Worm (Caenorhabditis elegans) whole organism, mixed stage, embryonic: ENCODE data around the gene twk-45.

ENCODE experiments used
- M03D4.4 ChIP-seq: sonication (generic microtip); optimal IDR thresholded peaks from 2 replicates; lab custom pipeline; 2017; ENCODE audit warnings: mild to moderate bottlenecking, missing genetic modification characterization, missing compliant biosample characterization
- bed-3 ChIP-seq: fragments of 200-800 bp; sonication (Bioruptor generic); optimal IDR thresholded peaks from 3 replicates; lab custom pipeline; 2018; ENCODE audit warnings: mild to moderate bottlenecking, missing genetic modification characterization, moderate library complexity, missing compliant biosample characterization
- blmp-1 ChIP-seq: fragments of 150-350 bp; optimal IDR thresholded peaks from 2 replicates; lab custom pipeline; 2014; ENCODE audit warnings: missing biosample characterization, missing genetic modification characterization
- ceh-39 ChIP-seq: fragments of 150-350 bp; optimal IDR thresholded peaks from 2 replicates; lab custom pipeline; 2014; ENCODE audit warnings: missing biosample characterization, missing genetic modification characterization
- ceh-43 ChIP-seq: fragments of 200-800 bp; sonication (Bioruptor generic); optimal IDR thresholded peaks from 2 replicates; lab custom pipeline; 2018; ENCODE audit warnings: mild to moderate bottlenecking, missing genetic modification characterization, moderate library complexity, missing compliant biosample characterization
- ceh-83 ChIP-seq: fragments of 200-800 bp; sonication (Bioruptor generic); optimal IDR thresholded peaks from 2 replicates; lab custom pipeline; 2018; ENCODE audit warnings: mild to moderate bottlenecking, missing genetic modification characterization, missing compliant biosample characterization
- ces-1 ChIP-seq: fragments of 150-350 bp; optimal IDR thresholded peaks from 2 replicates; lab custom pipeline; 2014; ENCODE audit warnings: missing biosample characterization, missing genetic modification reagents, missing genetic modification characterization
- cnd-1 ChIP-seq: fragments of 200-800 bp; sonication (Bioruptor generic); optimal IDR thresholded peaks from 2 replicates; lab custom pipeline; 2018; ENCODE audit warnings: mild to moderate bottlenecking, missing genetic modification characterization, missing compliant biosample characterization
- drap-1 ChIP-seq: fragments of 200-800 bp; sonication (Bioruptor generic); optimal IDR thresholded peaks from 3 replicates; lab custom pipeline; 2018; ENCODE audit warnings: mild to moderate bottlenecking, missing genetic modification characterization, missing compliant biosample characterization
- elt-1 ChIP-seq: sonication (generic microtip); optimal IDR thresholded peaks from 2 replicates; lab custom pipeline; 2017; ENCODE audit warnings: missing genetic modification characterization, mild to moderate bottlenecking, missing compliant biosample characterization, antibody characterized with exemption, moderate library complexity, borderline replicate concordance; ENCODE audit not compliant: insufficient read depth
- elt-3 ChIP-seq: fragments of 150-350 bp; optimal IDR thresholded peaks from 2 replicates; lab custom pipeline; 2014; ENCODE audit warnings: missing biosample characterization, missing genetic modification characterization
- flh-1 ChIP-seq: fragments of 200-800 bp; sonication (Bioruptor generic); optimal IDR thresholded peaks from 2 replicates; lab custom pipeline; 2018; ENCODE audit warnings: mild to moderate bottlenecking, missing genetic modification characterization, moderate library complexity, missing compliant biosample characterization
- ham-2 ChIP-seq: fragments of 200-800 bp; sonication (Bioruptor generic); optimal IDR thresholded peaks from 2 replicates; lab custom pipeline; 2018; ENCODE audit warnings: mild to moderate bottlenecking, missing genetic modification characterization, missing compliant biosample characterization
- hlh-1 ChIP-seq: fragments of 150-350 bp; optimal IDR thresholded peaks from 2 replicates; lab custom pipeline; 2014; ENCODE audit warnings: missing biosample characterization, missing genetic modification reagents, missing genetic modification characterization
- lin-13 ChIP-seq: fragments of 150-350 bp; optimal IDR thresholded peaks from 2 replicates; lab custom pipeline; 2014; ENCODE audit warnings: missing biosample characterization, missing genetic modification characterization
- lin-32 ChIP-seq: fragments of 200-800 bp; sonication (Bioruptor generic); optimal IDR thresholded peaks from 2 replicates; lab custom pipeline; 2018; ENCODE audit warnings: mild to moderate bottlenecking, missing genetic modification characterization, missing compliant biosample characterization
- lsy-2 ChIP-seq: fragments of 150-350 bp; optimal IDR thresholded peaks from 2 replicates; lab custom pipeline; 2014; ENCODE audit warnings: missing biosample characterization, missing genetic modification characterization
- mab-5 ChIP-seq: fragments of 150-350 bp; optimal IDR thresholded peaks from 2 replicates; lab custom pipeline; 2014; ENCODE audit warnings: missing biosample characterization, missing genetic modification characterization
- mep-1 ChIP-seq: fragments of 150-350 bp; optimal IDR thresholded peaks from 2 replicates; lab custom pipeline; 2017; ENCODE audit warnings: missing biosample characterization, missing genetic modification reagents, missing genetic modification characterization, inconsistent platforms
- mls-2 ChIP-seq: sonication (generic microtip); optimal IDR thresholded peaks from 2 replicates; lab custom pipeline; 2016; ENCODE audit warnings: mild to moderate bottlenecking, missing genetic modification characterization, moderate library complexity, missing compliant biosample characterization
- nhr-12 ChIP-seq: fragments of 150-350 bp; optimal IDR thresholded peaks from 2 replicates; lab custom pipeline; 2014; ENCODE audit warnings: missing biosample characterization, missing genetic modification characterization
- nhr-2 ChIP-seq: fragments of 150-350 bp; optimal IDR thresholded peaks from 2 replicates; lab custom pipeline; 2014; ENCODE audit warnings: missing biosample characterization, missing genetic modification characterization
- nhr-237 ChIP-seq: fragments of 150-350 bp; optimal IDR thresholded peaks from 2 replicates; lab custom pipeline; 2014; ENCODE audit warnings: missing biosample characterization, missing genetic modification characterization
- nhr-28 ChIP-seq: fragments of 150-350 bp; optimal IDR thresholded peaks from 2 replicates; lab custom pipeline; 2014; ENCODE audit warnings: missing biosample characterization, missing genetic modification characterization
- nhr-76 ChIP-seq: sonication (generic microtip); optimal IDR thresholded peaks from 2 replicates; lab custom pipeline; 2017; ENCODE audit warnings: missing biosample characterization, missing genetic modification characterization
- pha-4 ChIP-seq: fragments of 150-350 bp; optimal IDR thresholded peaks from 2 replicates; lab custom pipeline; 2018; ENCODE audit warnings: missing biosample characterization, missing genetic modification reagents, missing genetic modification characterization
- sem-2 ChIP-seq: fragments of 200-800 bp; sonication (Bioruptor generic); optimal IDR thresholded peaks from 2 replicates; lab custom pipeline; 2018; ENCODE audit warnings: mild to moderate bottlenecking, missing genetic modification characterization, missing compliant biosample characterization
- snpc-4 ChIP-seq: fragments of 150-350 bp; optimal IDR thresholded peaks from 2 replicates; lab custom pipeline; 2014; ENCODE audit warnings: missing biosample characterization, missing genetic modification characterization
- sptf-1 ChIP-seq: sonication (generic microtip); optimal IDR thresholded peaks from 2 replicates; lab custom pipeline; 2017; ENCODE audit warnings: mild to moderate bottlenecking, missing genetic modification characterization, moderate library complexity, missing compliant biosample characterization
- tbx-8 ChIP-seq: fragments of 200-800 bp; sonication (Bioruptor generic); optimal IDR thresholded peaks from 2 replicates; lab custom pipeline; 2018; ENCODE audit warnings: mild to moderate bottlenecking, missing genetic modification characterization, moderate library complexity, missing compliant biosample characterization
- unc-120 ChIP-seq: sonication (generic microtip); optimal IDR thresholded peaks from 2 replicates; lab custom pipeline; 2017; ENCODE audit warnings: missing genetic modification characterization, missing compliant biosample characterization; ENCODE audit not compliant: poor library complexity, severe bottlenecking
- unc-39 ChIP-seq: fragments of 150-350 bp; optimal IDR thresholded peaks from 2 replicates; lab custom pipeline; 2014; ENCODE audit warnings: missing biosample characterization, missing genetic modification characterization
- unc-62 ChIP-seq: fragments of 150-350 bp; optimal IDR thresholded peaks from 2 replicates; lab custom pipeline; 2014; ENCODE audit warnings: missing biosample characterization, missing genetic modification reagents, missing genetic modification characterization
- zip-8 ChIP-seq: fragments of 150-350 bp; optimal IDR thresholded peaks from 2 replicates; lab custom pipeline; 2014; ENCODE audit warnings: missing biosample characterization, missing genetic modification characterization
- ztf-11 ChIP-seq: fragments of 150-350 bp; optimal IDR thresholded peaks from 2 replicates; lab custom pipeline; 2014; ENCODE audit warnings: missing biosample characterization, missing genetic modification characterization

Gene twk-45

ce11 chrIII:2816205-2816923 lies 14.7 kb upstream of the twk-45 start:
- no peak for TF ChIP-seq flh-1 (GFP tag; lab: Kevin White, UChicago)
- TF ChIP-seq snpc-4 = no peak
- TF ChIP-seq drap-1 = no peak
- no peak for TF ChIP-seq unc-39 (tag; lab: Kevin White, UChicago)
- no peak for TF ChIP-seq M03D4.4
- TF ChIP-seq sptf-1 = no peak
- no peak for TF ChIP-seq nhr-28 (tag; lab: Kevin White, UChicago)
- no peak for TF ChIP-seq nhr-2 (tag; lab: Kevin White, UChicago)
- no peak for TF ChIP-seq mep-1 (tag; lab: Kevin White, UChicago)
- TF ChIP-seq elt-1 = no peak
- TF ChIP-seq lin-13 = no peak
- TF ChIP-seq hlh-1 (tag; lab: Kevin White, UChicago) = no peak
- no peak for TF ChIP-seq sem-2 (GFP tag; lab: Kevin White, UChicago)
- TF ChIP-seq nhr-76 (tag; lab: Kevin White, UChicago) = no peak
- TF ChIP-seq tbx-8 (GFP tag; lab: Kevin White, UChicago) = no peak
- TF ChIP-seq cnd-1 (tag; lab: Kevin White, UChicago) = no peak
- TF ChIP-seq lsy-2 (tag; lab: Kevin White, UChicago) = no peak
- no peak for TF ChIP-seq ham-2 (GFP tag; lab: Kevin White, UChicago)
- TF ChIP-seq, all 35 proteins: peak for 0

DNA sequence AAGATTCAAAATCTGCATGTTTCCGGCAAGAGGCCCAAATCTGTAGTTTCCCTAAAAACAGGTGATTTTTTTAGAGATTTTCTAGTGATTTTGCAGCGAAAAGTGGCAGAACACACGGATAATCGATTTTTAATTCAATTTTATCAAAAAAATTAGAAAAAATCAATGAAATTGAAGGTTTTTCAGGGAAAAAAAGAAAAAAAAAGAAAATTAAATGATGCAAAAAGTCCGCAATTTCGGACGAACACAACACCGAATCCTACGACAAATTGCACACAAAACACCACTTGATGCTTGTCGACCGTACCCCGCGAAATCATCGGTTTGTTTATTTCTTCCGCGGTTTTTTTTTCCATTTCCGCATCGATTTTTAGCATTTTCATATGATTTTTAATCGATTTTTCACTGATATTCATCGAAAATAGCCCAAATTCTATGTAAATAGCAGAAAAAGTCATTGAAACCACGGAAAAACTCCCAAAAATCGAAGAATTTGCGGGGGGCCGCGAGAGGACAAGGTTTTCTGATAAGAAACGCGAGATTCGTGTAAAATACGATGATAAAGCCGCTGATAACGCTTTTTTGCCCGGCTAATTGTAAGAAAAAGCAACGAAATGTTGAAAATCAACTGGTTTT lies 13.3 kb upstream of the twk-45 start, which contains the start of gene tufm-1:
TSS of gene tufm-1 (minus strand) at position 51 of the 636 bp plus-strand sequence.
- TF ChIP-seq mep-1 (tag; lab: Kevin White, UChicago) (peak; percentile 64), ceh-83 (GFP tag; lab: Kevin White, UChicago) (no peak), nhr-2 (tag; lab: Kevin White, UChicago) (no peak), elt-1 (no peak), unc-62 (GFP tag; lab: Kevin White, UChicago) (no peak), hlh-1 (tag; lab: Kevin White, UChicago) (no peak), nhr-28 (tag; lab: Kevin White, UChicago) (no peak), lin-13 (peak; percentile 64), flh-1 (GFP tag; lab: Kevin White, UChicago) (no peak), blmp-1 (tag; lab: Kevin White, UChicago) (no peak), mls-2 (no peak), ceh-39 (tag; lab: Kevin White, UChicago) (no peak), ces-1 (peak; percentile 84), bed-3 (no peak), snpc-4 (no peak), pha-4 (tag; lab: Kevin White, UChicago) (no peak), sem-2 (GFP tag; lab: Kevin White, UChicago) (no peak), drap-1 (no peak), unc-39 (tag; lab: Kevin White, UChicago) (no peak), ceh-43 (GFP tag; lab: Kevin White, UChicago) (no peak), nhr-76 (tag; lab: Kevin White, UChicago) (no peak), nhr-12 (tag; lab: Kevin White, UChicago) (no peak), ham-2 (GFP tag; lab: Kevin White, UChicago) (no peak), nhr-237 (tag; lab: Kevin White, UChicago) (peak; percentile 47), lsy-2 (tag; lab: Kevin White, UChicago) (peak; percentile 94), ztf-11 (tag; lab: Kevin White, UChicago) (no peak), zip-8 (no peak), elt-3 (tag; lab: Kevin White, UChicago) (no peak), M03D4.4 (no peak), cnd-1 (tag; lab: Kevin White, UChicago) (no peak), tbx-8 (GFP tag; lab: Kevin White, UChicago) (no peak), lin-32 (no peak), mab-5 (tag; lab: Kevin White, UChicago) (no peak)
- TF ChIP-seq, all 35 proteins: peak for 5

ce11 chrIII:2811410-2811809 lies 9.7 kb upstream of the twk-45 start:
- TF ChIP-seq blmp-1 (tag; lab: Kevin White, UChicago) (no peak), ztf-11 (tag; lab: Kevin White, UChicago) (no peak), pha-4 (tag; lab: Kevin White, UChicago) (no peak), nhr-76 (tag; lab: Kevin White, UChicago) (no peak), ceh-39 (tag; lab: Kevin White, UChicago) (no peak), tbx-8 (GFP tag; lab: Kevin White, UChicago) (no peak), nhr-28 (tag; lab: Kevin White, UChicago) (no peak), nhr-12 (tag; lab: Kevin White, UChicago) (no peak), cnd-1 (tag; lab: Kevin White, UChicago) (no peak), mab-5 (tag; lab: Kevin White, UChicago) (no peak), ham-2 (GFP tag; lab: Kevin White, UChicago) (no peak), mls-2 (no peak), mep-1 (tag; lab: Kevin White, UChicago) (no peak), unc-120 (tag; lab: Kevin White, UChicago) (no peak), lsy-2 (tag; lab: Kevin White, UChicago) (no peak)
